Fruit fly (Drosophila melanogaster) whole organism, prepupa: ENCODE measurements around the gene CG32109.

Source experiments
- CG31627 ChIP-seq: fragments of 200-800 bp; sonication (Bioruptor generic); optimal IDR thresholded peaks from 3 replicates; lab custom pipeline; 2016; ENCODE audit warnings: missing biosample characterization, missing genetic modification characterization
- CG32006 ChIP-seq: fragments of 200-800 bp; sonication (Bioruptor generic); optimal IDR thresholded peaks from 3 replicates; lab custom pipeline; 2017; ENCODE audit warnings: missing biosample characterization, mild to moderate bottlenecking, missing genetic modification characterization
- CG6792 ChIP-seq: fragments of 200-800 bp; sonication (Bioruptor generic); optimal IDR thresholded peaks from 3 replicates; lab custom pipeline; 2016; ENCODE audit warnings: missing biosample characterization, missing genetic modification characterization
- CG8319 ChIP-seq: fragments of 200-800 bp; sonication (Bioruptor generic); optimal IDR thresholded peaks from 3 replicates; lab custom pipeline; 2016; ENCODE audit warnings: missing biosample characterization, missing genetic modification characterization
- Met ChIP-seq: fragments of 200-800 bp; sonication (Bioruptor generic); optimal IDR thresholded peaks from 3 replicates; lab custom pipeline; 2016; ENCODE audit warnings: missing biosample characterization, missing genetic modification characterization
- Sox102F ChIP-seq: fragments of 200-800 bp; sonication (Bioruptor generic); optimal IDR thresholded peaks from 2 replicates; lab custom pipeline; 2016; ENCODE audit warnings: missing biosample characterization, mild to moderate bottlenecking, missing genetic modification characterization
- acj6 ChIP-seq: fragments of 200-800 bp; sonication (Bioruptor generic); optimal IDR thresholded peaks from 3 replicates; lab custom pipeline; 2016; ENCODE audit warnings: missing biosample characterization, missing genetic modification characterization
- dsx ChIP-seq: fragments of 200-800 bp; optimal IDR thresholded peaks from 3 replicates; lab custom pipeline; 2019; ENCODE audit warnings: missing biosample characterization, mild to moderate bottlenecking, missing genetic modification characterization, moderate library complexity; ENCODE audit not compliant: poor library complexity, severe bottlenecking

- TF ChIP-seq CG6792 (GFP tag; lab: Kevin White, UChicago) (no peak), Sox102F (GFP tag; lab: Kevin White, UChicago) (no peak), CG8319 (GFP tag; lab: Kevin White, UChicago) (no peak), CG32006 (GFP tag; lab: Kevin White, UChicago) (no peak), dsx (no peak), acj6 (GFP tag; lab: Kevin White, UChicago) (no peak), CG31627 (GFP tag; lab: Kevin White, UChicago) (no peak), Met (GFP tag; lab: Kevin White, UChicago) (no peak)
These were observed 28.5 kb upstream of the CG32109 start for dm6 chr3L:12716661-12717060.
